Worm (Caenorhabditis elegans) whole organism, midembryonic: ENCODE measurements around the gene ptp-4A2.

Experiments
- T22C8.4 ChIP-seq: fragments of 200-800 bp; sonication (Bioruptor generic); IDR thresholded peaks from 2 replicates; pipeline ENCODE4 v1.3.6; 2022; ENCODE audit warnings: missing genetic modification characterization, missing compliant biosample characterization
- cog-1 ChIP-seq: sonication (generic microtip); optimal IDR thresholded peaks from 2 replicates; lab custom pipeline; 2016; ENCODE audit warnings: missing genetic modification characterization, missing compliant biosample characterization
- flt-1 ChIP-seq: fragments of 200-800 bp; sonication (Bioruptor generic); IDR thresholded peaks from 2 replicates; pipeline ENCODE4 v1.3.6; 2022; ENCODE audit warnings: missing genetic modification characterization, missing compliant biosample characterization
- klf-2 ChIP-seq: fragments of 200-800 bp; sonication (Bioruptor generic); conservative IDR thresholded peaks from 2 replicates; pipeline ENCODE4 v1.3.6; 2022; ENCODE audit warnings: missing genetic modification reagents, missing genetic modification characterization, missing compliant biosample characterization
- med-1 ChIP-seq: sonication (generic microtip); optimal IDR thresholded peaks from 2 replicates; lab custom pipeline; 2017; ENCODE audit warnings: missing genetic modification characterization, mild to moderate bottlenecking, missing compliant biosample characterization, antibody characterized with exemption, missing genetic modification reagents; ENCODE audit not compliant: insufficient read depth
- ref-1 ChIP-seq: fragments of 200-800 bp; sonication (Bioruptor generic); conservative IDR thresholded peaks from 2 replicates; pipeline ENCODE4 v1.3.6; 2022; ENCODE audit warnings: missing genetic modification reagents, missing genetic modification characterization, missing compliant biosample characterization
- tab-1 ChIP-seq: fragments of 200-800 bp; sonication (Bioruptor generic); IDR thresholded peaks from 2 replicates; pipeline ENCODE4 v1.3.6; 2022; ENCODE audit warnings: missing genetic modification characterization, missing compliant biosample characterization
- ztf-23 ChIP-seq: fragments of 200-800 bp; sonication (Bioruptor generic); IDR thresholded peaks from 2 replicates; pipeline ENCODE4 v1.3.6; 2022; ENCODE audit warnings: missing genetic modification reagents, missing genetic modification characterization, missing compliant biosample characterization
- ztf-29 ChIP-seq: fragments of 200-800 bp; sonication (Bioruptor generic); IDR thresholded peaks from 2 replicates; pipeline ENCODE4 v1.3.6; 2022; ENCODE audit warnings: missing genetic modification reagents, missing genetic modification characterization, missing compliant biosample characterization

ptp-4A2 gene

DNA sequence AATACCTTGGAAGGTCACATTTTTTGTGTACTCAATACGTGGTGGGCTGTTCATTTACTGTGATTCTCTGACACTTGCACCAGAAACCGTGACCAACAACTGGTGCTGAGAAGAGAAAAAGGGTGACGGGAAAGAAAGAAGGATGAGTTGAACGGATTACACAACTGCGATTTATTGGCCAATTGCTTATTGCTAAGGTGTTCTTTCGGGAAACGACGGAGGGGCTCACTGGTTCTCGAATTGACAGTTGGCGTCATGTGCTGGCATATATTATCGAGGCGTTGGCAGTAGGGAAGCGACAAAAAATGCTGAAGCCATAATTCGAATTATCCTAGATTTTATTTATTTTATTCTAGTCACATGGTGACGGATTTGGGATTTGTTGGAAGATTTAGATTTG is 31.0 kb upstream of the ptp-4A2 start:
- TF ChIP-seq flt-1 (GFP tag; lab: Robert Waterston, UW) (no peak), med-1 (no peak), klf-2 (no peak), ztf-29 (GFP tag; lab: Robert Waterston, UW) (no peak), ztf-23 (GFP tag; lab: Robert Waterston, UW) (no peak), ref-1 (no peak)

DNA sequence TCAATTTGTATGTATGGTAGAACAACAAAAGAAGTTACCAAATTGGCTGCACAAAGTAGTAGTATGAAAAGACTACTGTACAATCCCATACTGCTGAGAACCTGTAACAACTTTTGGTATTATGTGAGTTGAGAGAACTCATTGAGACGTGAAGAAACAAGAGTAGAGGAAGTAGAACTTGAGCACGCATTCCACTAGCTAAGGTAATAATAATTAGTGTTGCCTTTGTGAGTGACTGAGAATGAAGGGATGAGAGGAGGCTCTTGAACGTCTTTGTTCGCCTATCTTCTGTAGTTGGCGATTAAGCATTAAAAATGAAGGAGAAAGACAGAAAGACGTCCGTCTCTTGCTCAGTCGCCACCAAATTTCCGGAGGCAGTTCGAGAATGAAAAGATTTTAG is 30.4 kb upstream of the ptp-4A2 start, which contains the start of gene C16B8.4:
Gene C16B8.4, minus strand, starts transcription at position 101 of the 400 bp plus-strand sequence.
- TF ChIP-seq ztf-29 (GFP tag; lab: Robert Waterston, UW) (no peak), flt-1 (GFP tag; lab: Robert Waterston, UW) (no peak), T22C8.4 (GFP tag; lab: Robert Waterston, UW) (no peak)

DNA sequence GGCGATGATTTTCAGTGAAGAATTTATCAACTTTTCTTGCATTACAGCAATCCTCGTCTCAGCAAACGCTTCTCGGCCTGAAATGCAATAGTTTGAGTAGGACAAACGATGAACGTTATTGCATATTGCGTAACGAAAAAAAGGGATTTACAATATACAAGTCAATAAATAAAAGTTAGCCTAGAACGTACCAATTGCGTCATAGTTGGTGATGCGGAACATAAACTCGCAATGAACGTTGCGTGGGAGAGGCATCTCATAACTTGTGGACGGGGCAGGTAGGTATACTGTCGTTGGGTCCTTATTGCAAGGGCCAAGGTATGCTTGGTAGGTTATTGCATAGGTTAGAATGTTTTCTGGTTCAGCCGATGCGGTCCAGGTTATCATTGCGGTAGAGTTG is 27.7 kb upstream of the ptp-4A2 start:
- TF ChIP-seq tab-1 (GFP tag; lab: Robert Waterston, UW) (no peak), cog-1 (tag; lab: Kevin White, UChicago) (no peak), klf-2 (no peak), ref-1 (no peak), ztf-29 (GFP tag; lab: Robert Waterston, UW) (no peak), T22C8.4 (GFP tag; lab: Robert Waterston, UW) (no peak), ztf-23 (GFP tag; lab: Robert Waterston, UW) (no peak), flt-1 (GFP tag; lab: Robert Waterston, UW) (no peak), med-1 (no peak)

DNA sequence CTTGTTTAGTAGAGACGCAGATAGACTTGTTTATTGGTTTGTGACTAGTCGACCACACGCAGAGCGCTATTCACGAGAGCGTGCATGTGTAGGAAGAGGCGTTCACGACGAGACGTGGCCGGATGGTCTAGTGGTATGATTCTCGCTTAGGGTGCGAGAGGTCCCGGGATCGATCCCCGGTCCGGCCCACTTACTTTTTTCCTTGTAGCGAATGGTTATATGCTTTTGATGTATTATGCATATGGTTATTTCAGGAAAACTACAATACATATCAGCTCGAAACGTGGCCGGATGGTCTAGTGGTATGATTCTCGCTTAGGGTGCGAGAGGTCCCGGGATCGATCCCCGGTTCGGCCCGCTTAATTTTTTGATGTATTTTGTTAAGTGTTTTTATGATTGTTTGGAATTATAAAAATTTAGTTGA is 26.9 kb upstream of the ptp-4A2 start:
- peak; percentile 98 for TF ChIP-seq flt-1 (GFP tag; lab: Robert Waterston, UW)
- peak; percentile 89 for TF ChIP-seq cog-1 (tag; lab: Kevin White, UChicago)
- peak; percentile 89 for TF ChIP-seq ref-1
- TF ChIP-seq tab-1 (GFP tag; lab: Robert Waterston, UW): peak; percentile 95
- peak; percentile 92 for TF ChIP-seq ztf-29 (GFP tag; lab: Robert Waterston, UW)
- peak; percentile 86 for TF ChIP-seq T22C8.4 (GFP tag; lab: Robert Waterston, UW)
- peak; percentile 88 for TF ChIP-seq ztf-23 (GFP tag; lab: Robert Waterston, UW)
- TF ChIP-seq med-1: peak; percentile 58
- peak; percentile 76 for TF ChIP-seq klf-2

DNA sequence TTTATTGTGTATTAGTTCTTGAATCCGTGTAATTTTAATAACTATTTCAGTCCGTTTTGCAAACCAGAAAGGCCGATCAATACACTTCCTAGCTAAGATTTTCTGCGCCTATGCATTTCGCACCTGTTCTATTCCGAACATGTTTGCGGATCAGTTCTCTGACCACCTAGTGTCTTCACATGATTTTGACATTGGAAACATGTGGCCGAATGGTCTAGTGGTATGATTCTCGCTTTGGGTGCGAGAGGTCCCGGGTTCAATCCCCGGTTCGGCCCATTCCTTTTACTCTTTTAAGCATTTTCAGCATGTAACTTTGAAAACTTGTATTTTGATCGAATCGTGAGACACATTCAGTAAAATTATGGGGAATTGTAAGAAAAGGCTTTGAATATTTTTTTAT is 26.2 kb upstream of the ptp-4A2 start:
- peak; percentile 87 for TF ChIP-seq tab-1 (GFP tag; lab: Robert Waterston, UW)
- TF ChIP-seq cog-1 (tag; lab: Kevin White, UChicago): no peak
- peak; percentile 92 for TF ChIP-seq flt-1 (GFP tag; lab: Robert Waterston, UW)
- peak; percentile 52 for TF ChIP-seq med-1
- TF ChIP-seq T22C8.4 (GFP tag; lab: Robert Waterston, UW): peak; percentile 79
- peak; percentile 83 for TF ChIP-seq ztf-23 (GFP tag; lab: Robert Waterston, UW)
- TF ChIP-seq ztf-29 (GFP tag; lab: Robert Waterston, UW): peak; percentile 84
- no peak; the same call in 1 of the 2 replicates for TF ChIP-seq klf-2
- peak; percentile 73 for TF ChIP-seq ref-1

DNA sequence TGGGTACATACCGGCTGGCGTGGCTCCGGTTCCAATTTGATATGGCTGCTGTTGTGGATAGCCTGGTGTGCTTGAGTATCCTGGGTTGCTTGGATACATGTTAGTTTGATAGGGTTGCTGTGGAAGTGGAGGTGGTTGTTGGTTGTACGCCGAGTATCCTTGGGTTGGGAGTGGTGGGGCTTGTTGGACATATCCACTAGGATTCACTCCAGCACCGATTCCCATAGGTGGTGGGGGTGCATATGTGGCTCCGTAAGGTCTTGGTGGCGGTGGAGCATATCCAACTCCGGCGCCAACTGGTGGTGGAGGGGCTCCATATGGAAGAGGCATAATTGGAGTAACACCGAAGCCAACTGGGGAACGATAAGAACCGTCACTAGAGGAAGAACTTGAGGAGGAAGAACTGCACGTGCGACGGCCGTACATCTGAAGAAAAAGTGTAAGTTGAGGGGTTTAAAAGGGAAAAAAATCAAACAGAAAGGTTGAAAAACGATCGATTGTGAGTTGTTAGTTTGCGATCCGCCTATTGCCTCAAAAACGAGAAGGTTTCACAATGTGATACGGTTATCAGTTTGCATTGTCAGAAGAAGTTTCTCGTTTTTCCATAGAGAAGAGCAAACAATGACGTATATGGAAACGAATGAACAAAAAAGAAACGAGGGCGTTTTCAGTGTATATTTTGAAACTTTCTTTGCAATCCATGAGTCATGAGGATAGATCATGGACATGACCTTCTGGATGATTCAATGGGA is 25.3 kb upstream of the ptp-4A2 start, which contains the start of gene C16B8.3:
Gene C16B8.3, minus strand, starts transcription at position 426 of the 752 bp plus-strand sequence.
- TF ChIP-seq tab-1 (GFP tag; lab: Robert Waterston, UW) (no peak), flt-1 (GFP tag; lab: Robert Waterston, UW) (no peak), T22C8.4 (GFP tag; lab: Robert Waterston, UW) (no peak), ref-1 (no peak), klf-2 (no peak), ztf-29 (GFP tag; lab: Robert Waterston, UW) (no peak), med-1 (no peak), ztf-23 (GFP tag; lab: Robert Waterston, UW) (no peak), cog-1 (tag; lab: Kevin White, UChicago) (no peak)

DNA sequence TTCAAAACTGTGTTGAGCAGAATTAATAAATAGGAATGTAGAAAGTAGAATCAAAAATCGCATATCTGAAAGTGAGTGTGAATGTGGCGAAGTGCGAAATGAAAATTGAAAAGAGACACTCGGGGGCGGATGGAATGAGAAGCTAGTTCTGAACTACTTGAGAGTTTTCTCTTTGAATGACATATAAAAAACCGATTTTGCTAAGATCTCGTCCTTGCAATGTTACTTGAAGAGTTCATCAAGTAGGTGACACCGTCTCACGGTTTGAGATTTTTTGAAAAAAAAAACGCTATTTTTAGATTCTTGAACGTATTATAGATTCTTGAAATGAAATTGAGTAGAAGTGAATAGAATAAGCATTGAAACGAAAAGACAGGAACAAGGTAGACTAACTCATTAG is 23.2 kb upstream of the ptp-4A2 start, which contains the start of gene C16B8.2:
Gene C16B8.2, minus strand, starts transcription at position 101 of the 400 bp plus-strand sequence.
- TF ChIP-seq ztf-29 (GFP tag; lab: Robert Waterston, UW) (no peak), flt-1 (GFP tag; lab: Robert Waterston, UW) (no peak), T22C8.4 (GFP tag; lab: Robert Waterston, UW) (no peak), tab-1 (GFP tag; lab: Robert Waterston, UW) (no peak), klf-2 (no peak), ref-1 (no peak), cog-1 (tag; lab: Kevin White, UChicago) (no peak), ztf-23 (GFP tag; lab: Robert Waterston, UW) (no peak), med-1 (no peak)

DNA sequence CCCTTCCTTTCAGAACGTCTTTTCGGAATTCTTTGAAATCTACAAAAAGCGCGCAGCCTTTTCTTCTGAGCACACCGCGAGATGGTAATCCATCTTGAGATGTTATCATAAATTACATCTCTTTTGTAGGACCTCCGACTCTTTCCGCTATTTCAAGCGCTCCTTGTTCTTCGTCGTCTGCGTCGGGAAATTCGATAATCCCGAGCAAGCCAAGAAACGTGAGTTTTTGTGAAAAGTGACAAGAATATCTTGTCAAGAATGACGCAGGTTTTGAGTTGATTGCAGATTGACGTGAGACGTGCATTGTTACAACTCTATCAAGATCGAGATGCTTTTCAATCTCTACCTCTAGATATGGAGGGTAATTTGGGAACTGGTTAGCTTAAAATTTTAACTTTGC is 17.2 kb upstream of the ptp-4A2 start:
- TF ChIP-seq flt-1 (GFP tag; lab: Robert Waterston, UW) (no peak), ztf-29 (GFP tag; lab: Robert Waterston, UW) (no peak), tab-1 (GFP tag; lab: Robert Waterston, UW) (no peak), med-1 (no peak), ztf-23 (GFP tag; lab: Robert Waterston, UW) (no peak), ref-1 (no peak), cog-1 (tag; lab: Kevin White, UChicago) (no peak), T22C8.4 (GFP tag; lab: Robert Waterston, UW) (no peak)

DNA sequence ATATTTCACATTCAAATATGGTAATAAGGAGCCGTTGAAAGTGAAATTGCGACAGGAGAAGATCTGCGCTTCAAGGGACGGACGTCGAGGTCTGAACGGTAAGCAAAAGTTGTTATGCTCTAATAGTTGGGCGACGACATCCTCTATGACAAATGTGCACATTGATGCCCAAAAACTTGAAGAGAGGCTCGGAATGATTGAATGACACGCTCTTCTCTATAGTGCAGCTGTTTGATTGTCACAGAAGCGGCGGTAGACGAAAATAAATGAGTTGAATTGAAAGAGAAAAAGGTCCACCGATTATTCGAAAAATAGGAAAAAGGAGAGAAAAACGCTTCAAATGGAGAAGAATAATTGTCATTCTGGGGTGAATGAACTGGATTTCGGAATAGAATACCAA is 16.1 kb upstream of the ptp-4A2 start:
- TF ChIP-seq ztf-29 (GFP tag; lab: Robert Waterston, UW) (no peak), cog-1 (tag; lab: Kevin White, UChicago) (no peak), klf-2 (no peak), ztf-23 (GFP tag; lab: Robert Waterston, UW) (no peak), tab-1 (GFP tag; lab: Robert Waterston, UW) (no peak), ref-1 (no peak), med-1 (no peak), T22C8.4 (GFP tag; lab: Robert Waterston, UW) (no peak), flt-1 (GFP tag; lab: Robert Waterston, UW) (no peak)

DNA sequence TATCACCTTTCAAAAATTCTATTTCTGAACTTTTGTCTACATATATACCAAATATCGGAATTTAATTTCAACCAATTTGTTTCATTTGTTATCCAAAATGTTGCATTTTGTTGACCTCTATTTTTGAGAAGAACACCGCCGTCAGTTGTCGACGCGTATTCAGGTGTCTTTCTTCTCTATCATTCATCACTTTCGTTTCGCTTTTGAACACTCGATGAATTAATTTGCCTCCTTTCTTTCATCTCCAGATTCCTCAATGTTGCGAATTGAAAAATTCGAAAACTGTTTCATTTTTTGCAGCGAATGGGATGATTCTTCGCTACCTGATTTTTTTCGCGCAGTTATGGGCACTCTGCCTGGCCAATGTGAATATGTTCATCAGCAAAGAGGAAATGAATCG is 15.1 kb upstream of the ptp-4A2 start, which contains the start of gene lin-18:
Gene lin-18, plus strand, starts transcription at position 301 of the 400 bp plus-strand sequence.
- TF ChIP-seq flt-1 (GFP tag; lab: Robert Waterston, UW): no peak
- TF ChIP-seq ref-1: no peak
- no peak for TF ChIP-seq T22C8.4 (GFP tag; lab: Robert Waterston, UW)
- no peak for TF ChIP-seq ztf-29 (GFP tag; lab: Robert Waterston, UW)
- no peak for TF ChIP-seq klf-2
- no peak for TF ChIP-seq ztf-23 (GFP tag; lab: Robert Waterston, UW)
- TF ChIP-seq med-1: no peak
- no peak for TF ChIP-seq cog-1 (tag; lab: Kevin White, UChicago)
- no peak for TF ChIP-seq tab-1 (GFP tag; lab: Robert Waterston, UW)
